Worm (Caenorhabditis elegans) whole organism, young adult: ENCODE data around the gene nspc-4.

Source experiments
- B0261.1 ChIP-seq: sonication (generic microtip); optimal IDR thresholded peaks from 2 replicates; lab custom pipeline; 2016; ENCODE audit warnings: mild to moderate bottlenecking, missing genetic modification characterization, moderate library complexity, missing compliant biosample characterization
- F22D6.2 ChIP-seq: sonication (generic microtip); optimal IDR thresholded peaks from 2 replicates; lab custom pipeline; 2016; ENCODE audit warnings: mild to moderate bottlenecking, missing genetic modification characterization, missing compliant biosample characterization
- F37B4.10 ChIP-seq: fragments of 200-800 bp; sonication (Bioruptor generic); IDR thresholded peaks from 2 replicates; pipeline ENCODE4 v1.3.6; 2022; ENCODE audit warnings: missing genetic modification characterization, missing compliant biosample characterization
- F52B5.7 ChIP-seq: sonication (generic microtip); optimal IDR thresholded peaks from 2 replicates; lab custom pipeline; 2016; ENCODE audit warnings: mild to moderate bottlenecking, missing genetic modification characterization, missing compliant biosample characterization
- F55B11.4 ChIP-seq: sonication (generic microtip); optimal IDR thresholded peaks from 2 replicates; lab custom pipeline; 2016; ENCODE audit warnings: missing compliant biosample characterization, missing genetic modification characterization, borderline replicate concordance; ENCODE audit not compliant: insufficient read depth
- K11D2.4 ChIP-seq: fragments of 200-800 bp; sonication (Bioruptor generic); IDR thresholded peaks from 2 replicates; pipeline ENCODE4 v1.3.6; 2022; ENCODE audit warnings: missing genetic modification reagents, missing genetic modification characterization, missing compliant biosample characterization
- T07F8.4 ChIP-seq: sonication (generic microtip); optimal IDR thresholded peaks from 2 replicates; lab custom pipeline; 2016; ENCODE audit warnings: mild to moderate bottlenecking, missing genetic modification characterization, moderate library complexity, missing compliant biosample characterization
- Y79H2A.3 ChIP-seq: fragments of 200-800 bp; sonication (Bioruptor generic); conservative IDR thresholded peaks from 2 replicates; pipeline ENCODE4 v1.3.6; 2022; ENCODE audit warnings: missing genetic modification reagents, missing genetic modification characterization, missing compliant biosample characterization
- ZK185.1 ChIP-seq: sonication (generic microtip); optimal IDR thresholded peaks from 2 replicates; lab custom pipeline; 2016; ENCODE audit warnings: mild to moderate bottlenecking, missing genetic modification characterization, missing compliant biosample characterization; ENCODE audit not compliant: poor library complexity, severe bottlenecking
- aptf-2 ChIP-seq: fragments of 200-800 bp; sonication (Bioruptor generic); conservative IDR thresholded peaks from 2 replicates; pipeline ENCODE4 v1.3.6; 2022; ENCODE audit warnings: missing genetic modification reagents, missing genetic modification characterization, missing compliant biosample characterization
- athp-1 ChIP-seq: sonication (generic microtip); optimal IDR thresholded peaks from 2 replicates; lab custom pipeline; 2017; ENCODE audit warnings: mild to moderate bottlenecking, missing genetic modification characterization, missing compliant biosample characterization
- attf-6 ChIP-seq: fragments of 200-800 bp; sonication (Bioruptor generic); IDR thresholded peaks from 2 replicates; pipeline ENCODE4 v1.3.6; 2022; ENCODE audit warnings: missing genetic modification reagents, missing genetic modification characterization, missing compliant biosample characterization
- bed-1 ChIP-seq: fragments of 200-800 bp; sonication (Bioruptor generic); IDR thresholded peaks from 2 replicates; pipeline ENCODE4 v1.3.6; 2022; ENCODE audit warnings: missing genetic modification reagents, missing genetic modification characterization, missing compliant biosample characterization
- bed-2 ChIP-seq: fragments of 200-800 bp; sonication (Bioruptor generic); IDR thresholded peaks from 2 replicates; pipeline ENCODE4 v1.3.6; 2022; ENCODE audit warnings: missing genetic modification reagents, missing genetic modification characterization, missing compliant biosample characterization
- ceh-58 ChIP-seq: fragments of 200-800 bp; sonication (Bioruptor generic); IDR thresholded peaks from 2 replicates; pipeline ENCODE4 v1.3.6; 2022; ENCODE audit warnings: missing genetic modification characterization, missing compliant biosample characterization
- ceh-91 ChIP-seq: fragments of 200-800 bp; sonication (Bioruptor generic); IDR thresholded peaks from 2 replicates; pipeline ENCODE4 v1.3.6; 2022; ENCODE audit warnings: missing genetic modification reagents, missing genetic modification characterization, missing compliant biosample characterization
- die-1 ChIP-seq: sonication (generic microtip); optimal IDR thresholded peaks from 2 replicates; lab custom pipeline; 2016; ENCODE audit warnings: missing genotype, mild to moderate bottlenecking, missing genetic modification characterization, missing compliant biosample characterization
- efl-1 ChIP-seq: fragments of 150-350 bp; optimal IDR thresholded peaks from 2 replicates; lab custom pipeline; 2014; ENCODE audit warnings: missing biosample characterization, missing genetic modification reagents, missing genetic modification characterization
- egrh-3 ChIP-seq: fragments of 200-800 bp; sonication (Bioruptor generic); IDR thresholded peaks from 2 replicates; pipeline ENCODE4 v1.3.6; 2022; ENCODE audit warnings: missing genetic modification reagents, missing genetic modification characterization, missing compliant biosample characterization
- ets-4 ChIP-seq: fragments of 200-800 bp; sonication (Bioruptor generic); optimal IDR thresholded peaks from 2 replicates; lab custom pipeline; 2018; ENCODE audit warnings: mild to moderate bottlenecking, missing genetic modification characterization, missing compliant biosample characterization
- hlh-12 ChIP-seq: sonication (generic microtip); optimal IDR thresholded peaks from 2 replicates; lab custom pipeline; 2016; ENCODE audit warnings: missing genetic modification characterization, missing compliant biosample characterization
- hmg-1.2 ChIP-seq: fragments of 200-800 bp; sonication (Bioruptor generic); IDR thresholded peaks from 2 replicates; pipeline ENCODE4 v1.3.6; 2022; ENCODE audit warnings: missing genetic modification reagents, missing genetic modification characterization, missing compliant biosample characterization
- hrde-1 ChIP-seq: sonication (generic microtip); optimal IDR thresholded peaks from 2 replicates; lab custom pipeline; 2016; ENCODE audit warnings: missing genetic modification characterization, mild to moderate bottlenecking, missing compliant biosample characterization, moderate library complexity, missing genotype, missing genetic modification reagents, borderline replicate concordance
- let-526 ChIP-seq: fragments of 200-800 bp; sonication (Bioruptor generic); IDR thresholded peaks from 2 replicates; pipeline ENCODE4 v1.3.6; 2022; ENCODE audit warnings: missing genetic modification reagents, missing genetic modification characterization, missing compliant biosample characterization
- madf-10 ChIP-seq: sonication (generic microtip); optimal IDR thresholded peaks from 2 replicates; lab custom pipeline; 2016; ENCODE audit warnings: mild to moderate bottlenecking, missing genetic modification characterization, missing compliant biosample characterization
- nfya-1 ChIP-seq: sonication (generic microtip); optimal IDR thresholded peaks from 2 replicates; lab custom pipeline; 2017; ENCODE audit warnings: antibody characterized with exemption, missing compliant biosample characterization, missing genetic modification characterization, borderline replicate concordance; ENCODE audit not compliant: insufficient read depth
- nhr-120 ChIP-seq: fragments of 200-800 bp; sonication (Bioruptor generic); IDR thresholded peaks from 2 replicates; pipeline ENCODE4 v1.3.6; 2022; ENCODE audit warnings: missing genetic modification characterization, missing compliant biosample characterization
- nhr-179 ChIP-seq: sonication (generic microtip); optimal IDR thresholded peaks from 2 replicates; lab custom pipeline; 2016; ENCODE audit warnings: mild to moderate bottlenecking, missing genetic modification characterization, missing compliant biosample characterization
- rpc-1 ChIP-seq, 2 experiments: fragments of 150-350 bp in 1 of 2; sonication (generic microtip) in 1 of 2; optimal IDR thresholded peaks; 2 replicates each; lab custom pipeline; 2014 to 2018; ENCODE audit warnings: missing biosample characterization in 1 of 2, missing genetic modification characterization in 1 of 2, missing genetic modification reagents in 1 of 2, missing genotype in 1 of 2
- snpc-1.3 ChIP-seq: sonication (generic microtip); optimal IDR thresholded peaks from 2 replicates; lab custom pipeline; 2017; ENCODE audit warnings: missing genetic modification characterization, mild to moderate bottlenecking, missing compliant biosample characterization, antibody characterized with exemption, moderate library complexity, missing genotype, missing genetic modification reagents; ENCODE audit not compliant: insufficient read depth
- snpc-3.4 ChIP-seq: sonication (generic microtip); optimal IDR thresholded peaks from 2 replicates; lab custom pipeline; 2017; ENCODE audit warnings: missing genetic modification characterization, mild to moderate bottlenecking, missing compliant biosample characterization, antibody characterized with exemption, moderate library complexity, missing genotype, missing genetic modification reagents
- snpc-4 ChIP-seq, 5 experiments: fragments of 150-350 bp in 1 of 5; sonication (generic microtip) in 4 of 5; optimal IDR thresholded peaks; 2 replicates each; lab custom pipeline; 2014 to 2018; ENCODE audit warnings: missing genetic modification characterization in 5 of 5, missing biosample characterization in 3 of 5, antibody characterized with exemption in 2 of 5, mild to moderate bottlenecking in 2 of 5, missing compliant biosample characterization in 2 of 5, missing genotype in 2 of 5, moderate library complexity in 2 of 5, missing genetic modification reagents in 1 of 5
- tbp1 ChIP-seq: fragments of 200-800 bp; sonication (Bioruptor generic); optimal IDR thresholded peaks from 2 replicates; lab custom pipeline; 2018; ENCODE audit warnings: mild to moderate bottlenecking, missing genetic modification characterization, missing compliant biosample characterization
- zfh-2 ChIP-seq: fragments of 200-800 bp; sonication (Bioruptor generic); conservative IDR thresholded peaks from 2 replicates; pipeline ENCODE4 v1.3.6; 2022; ENCODE audit warnings: missing genetic modification reagents, missing genetic modification characterization, missing compliant biosample characterization
- zim-3 ChIP-seq: sonication (generic microtip); optimal IDR thresholded peaks from 2 replicates; lab custom pipeline; 2017; ENCODE audit warnings: mild to moderate bottlenecking, missing genetic modification characterization, moderate library complexity, missing compliant biosample characterization
- ztf-22 ChIP-seq: fragments of 200-800 bp; sonication (Bioruptor generic); optimal IDR thresholded peaks from 2 replicates; lab custom pipeline; 2018; ENCODE audit warnings: mild to moderate bottlenecking, missing genetic modification characterization, moderate library complexity, missing compliant biosample characterization
- ztf-6 ChIP-seq: fragments of 200-800 bp; sonication (Bioruptor generic); IDR thresholded peaks from 2 replicates; pipeline ENCODE4 v1.3.6; 2022; ENCODE audit warnings: missing genetic modification reagents, missing genetic modification characterization, missing compliant biosample characterization

Gene nspc-4

ce11 chrX:8581447-8581846 is 43.3 kb upstream of the nspc-4 start, which contains the start of gene F18E9.8:
F18E9.8 (minus strand) TSS chrX:8581547.
- TF ChIP-seq nhr-179 (tag; lab: Kevin White, UChicago): no peak
- TF ChIP-seq zim-3 (tag; lab: Kevin White, UChicago): no peak
- TF ChIP-seq hmg-1.2 (GFP tag; lab: Robert Waterston, UW): no peak
- TF ChIP-seq Y79H2A.3: no peak
- TF ChIP-seq egrh-3 (GFP tag; lab: Robert Waterston, UW): no peak
- no peak for TF ChIP-seq ceh-91
- TF ChIP-seq let-526 (GFP tag; lab: Robert Waterston, UW): no peak
- no peak for TF ChIP-seq athp-1 (tag; lab: Kevin White, UChicago)
- TF ChIP-seq K11D2.4 (GFP tag; lab: Robert Waterston, UW): no peak
- no peak for TF ChIP-seq snpc-1.3 (tag; lab: Kevin White, UChicago)
- TF ChIP-seq F55B11.4 (tag; lab: Kevin White, UChicago): no peak
- no peak for TF ChIP-seq efl-1 (GFP tag; lab: Kevin White, UChicago)
- no peak for TF ChIP-seq attf-6 (GFP tag; lab: Robert Waterston, UW)
- no peak for TF ChIP-seq F22D6.2 (tag; lab: Kevin White, UChicago)
- TF ChIP-seq F52B5.7: no peak
- TF ChIP-seq snpc-4 (GFP tag; optimal IDR thresholded peaks at IDR 0.05; lab: Kevin White, UChicago): no peak
- no peak for TF ChIP-seq snpc-4 (tag; optimal IDR thresholded peaks at IDR 0.05; lab: Kevin White, UChicago)

- no peak for TF ChIP-seq aptf-2 (GFP tag; lab: Robert Waterston, UW)
- TF ChIP-seq zfh-2 (GFP tag; lab: Robert Waterston, UW): no peak
- no peak for TF ChIP-seq bed-2 (GFP tag; lab: Robert Waterston, UW)
- TF ChIP-seq ets-4 (GFP tag; lab: Kevin White, UChicago): no peak
- TF ChIP-seq snpc-3.4: no peak
Measured at ce11 chrX:8580217-8580616, 42.1 kb upstream of the nspc-4 start, which contains the start of gene F18E9.4. F18E9.4 (plus strand) TSS chrX:8580517.

- TF ChIP-seq tbp1 (peak; percentile 82), B0261.1 (peak; percentile 56), die-1 (tag; lab: Kevin White, UChicago) (peak; percentile 7), rpc-1 (optimal IDR thresholded peaks at IDR 0.05; lab: Kevin White, UChicago) (peak; percentile 45), rpc-1 (tag; optimal IDR thresholded peaks at IDR 0.05; lab: Kevin White, UChicago) (peak; percentile 69)
Measured at ce11 chrX:8577824-8578223, 39.7 kb upstream of the nspc-4 start.

ce11 chrX:8570997-8571517 is 32.9 kb upstream of the nspc-4 start, which contains the start of gene jmjd-3.1:
jmjd-3.1 (plus strand) TSS chrX:8571047.
- no peak for TF ChIP-seq madf-10 (tag; lab: Kevin White, UChicago)
- TF ChIP-seq T07F8.4 (tag; lab: Kevin White, UChicago): no peak
- no peak for TF ChIP-seq F37B4.10 (GFP tag; lab: Robert Waterston, UW)
- no peak for TF ChIP-seq snpc-1.3 (tag; lab: Kevin White, UChicago)
- no peak for TF ChIP-seq aptf-2 (GFP tag; lab: Robert Waterston, UW)
- no peak for TF ChIP-seq ztf-22
- no peak for TF ChIP-seq efl-1 (GFP tag; lab: Kevin White, UChicago)
- TF ChIP-seq hlh-12 (tag; lab: Kevin White, UChicago): no peak
- no peak for TF ChIP-seq ztf-6
- TF ChIP-seq ceh-58: no peak
- TF ChIP-seq nhr-120: no peak
- no peak for TF ChIP-seq ZK185.1 (tag; lab: Kevin White, UChicago)
- TF ChIP-seq hrde-1 (tag; lab: Kevin White, UChicago): no peak
- TF ChIP-seq nfya-1: no peak
- no peak for TF ChIP-seq bed-1 (GFP tag; lab: Robert Waterston, UW)
